Fruit fly (Drosophila melanogaster) whole organism, embryonic: ENCODE measurements around the gene CG17202.

Source experiments
- Adf1 ChIP-seq: fragments of 200-800 bp; sonication (Bioruptor generic); IDR thresholded peaks from 2 replicates; pipeline ENCODE4 v1.3.6; 2022; ENCODE audit warnings: missing biosample characterization, missing genetic modification characterization
- Bdp1 ChIP-seq: fragments of 200-800 bp; sonication (Bioruptor generic); optimal IDR thresholded peaks from 3 replicates; lab custom pipeline; 2016; ENCODE audit warnings: missing biosample characterization, missing genetic modification characterization
- Blimp-1 ChIP-seq: fragments of 200-800 bp; sonication (Bioruptor generic); optimal IDR thresholded peaks from 3 replicates; lab custom pipeline; 2018; ENCODE audit warnings: missing biosample characterization, missing genetic modification characterization, mild to moderate bottlenecking, moderate library complexity, missing genetic modification reagents
- BtbVII ChIP-seq: fragments of 200-800 bp; sonication (Bioruptor generic); optimal IDR thresholded peaks from 3 replicates; lab custom pipeline; 2017; ENCODE audit warnings: missing biosample characterization, mild to moderate bottlenecking, missing genetic modification characterization
- C15 ChIP-seq: fragments of 200-800 bp; sonication (Bioruptor generic); IDR thresholded peaks from 3 replicates; pipeline ENCODE4 v1.3.6; 2022; ENCODE audit warnings: missing biosample characterization, missing genetic modification characterization
- CG10274 ChIP-seq: fragments of 200-800 bp; sonication (Bioruptor generic); optimal IDR thresholded peaks from 3 replicates; lab custom pipeline; 2017; ENCODE audit warnings: missing biosample characterization, mild to moderate bottlenecking, missing genetic modification characterization
- CG11723 ChIP-seq: fragments of 200-800 bp; sonication (Bioruptor generic); optimal IDR thresholded peaks from 2 replicates; lab custom pipeline; 2017; ENCODE audit warnings: missing biosample characterization, mild to moderate bottlenecking, missing genetic modification characterization
- CG12769 ChIP-seq: fragments of 200-800 bp; sonication (Bioruptor generic); optimal IDR thresholded peaks from 2 replicates; lab custom pipeline; 2019; ENCODE audit warnings: missing biosample characterization, mild to moderate bottlenecking, missing genetic modification characterization, moderate library complexity
- CG1603 ChIP-seq: fragments of 200-800 bp; sonication (Bioruptor generic); optimal IDR thresholded peaks from 2 replicates; lab custom pipeline; 2019; ENCODE audit warnings: missing biosample characterization, mild to moderate bottlenecking, missing genetic modification characterization, moderate library complexity
- CG17385 ChIP-seq: fragments of 200-800 bp; sonication (Bioruptor generic); optimal IDR thresholded peaks from 3 replicates; lab custom pipeline; 2018; ENCODE audit warnings: missing biosample characterization, mild to moderate bottlenecking, missing genetic modification characterization
- CG18764 ChIP-seq: fragments of 200-800 bp; sonication (Bioruptor generic); optimal IDR thresholded peaks from 3 replicates; lab custom pipeline; 2016; ENCODE audit warnings: missing biosample characterization, missing genetic modification characterization
- CG2120 ChIP-seq: fragments of 200-800 bp; sonication (Bioruptor generic); optimal IDR thresholded peaks from 3 replicates; lab custom pipeline; 2016; ENCODE audit warnings: missing biosample characterization, missing genetic modification characterization
- CG2889 ChIP-seq: fragments of 200-800 bp; sonication (Bioruptor generic); IDR thresholded peaks from 3 replicates; pipeline ENCODE4 v1.3.6; 2022; ENCODE audit warnings: missing biosample characterization, missing genetic modification characterization
- CG31224 ChIP-seq: fragments of 200-800 bp; sonication (Bioruptor generic); IDR thresholded peaks from 2 replicates; pipeline ENCODE4 v1.3.6; 2022; ENCODE audit warnings: missing biosample characterization, missing genetic modification characterization
- CG31365 ChIP-seq: fragments of 200-800 bp; sonication (Bioruptor generic); optimal IDR thresholded peaks from 2 replicates; lab custom pipeline; 2018; ENCODE audit warnings: missing biosample characterization, mild to moderate bottlenecking, missing genetic modification characterization
- CG34376 ChIP-seq: fragments of 200-800 bp; sonication (Bioruptor generic); optimal IDR thresholded peaks from 2 replicates; lab custom pipeline; 2018; ENCODE audit warnings: missing biosample characterization, mild to moderate bottlenecking, missing genetic modification characterization
- CG4424 ChIP-seq: fragments of 200-800 bp; sonication (Bioruptor generic); optimal IDR thresholded peaks from 3 replicates; lab custom pipeline; 2016; ENCODE audit warnings: missing biosample characterization, missing genetic modification characterization
- CG6272 ChIP-seq: fragments of 200-800 bp; sonication (Bioruptor generic); IDR thresholded peaks from 2 replicates; pipeline ENCODE4 v1.3.6; 2022; ENCODE audit warnings: missing biosample characterization, missing genetic modification characterization
- CG6689 ChIP-seq: fragments of 200-800 bp; sonication (Bioruptor generic); IDR thresholded peaks from 2 replicates; pipeline ENCODE4 v1.3.6; 2022; ENCODE audit warnings: missing biosample characterization, missing genetic modification characterization
- CG7786 ChIP-seq: fragments of 200-800 bp; sonication (Bioruptor generic); optimal IDR thresholded peaks from 2 replicates; lab custom pipeline; 2016; ENCODE audit warnings: missing biosample characterization, missing genetic modification characterization
- CG7839 ChIP-seq: fragments of 200-800 bp; sonication (Bioruptor generic); optimal IDR thresholded peaks from 3 replicates; lab custom pipeline; 2018; ENCODE audit warnings: missing biosample characterization, mild to moderate bottlenecking, missing genetic modification characterization, moderate library complexity
- CG8290 ChIP-seq, 3 experiments: fragments of 200-800 bp; sonication (Bioruptor generic); optimal IDR thresholded peaks; 2 replicates each; lab custom pipeline; 2016 to 2019; ENCODE audit warnings: missing biosample characterization in 3 of 3, missing genetic modification characterization in 3 of 3, mild to moderate bottlenecking in 2 of 3, moderate library complexity in 1 of 3
- CG8359 ChIP-seq: fragments of 200-800 bp; sonication (Bioruptor generic); optimal IDR thresholded peaks from 2 replicates; lab custom pipeline; 2017; ENCODE audit warnings: missing biosample characterization, mild to moderate bottlenecking, missing genetic modification characterization, borderline replicate concordance
- CG8944 ChIP-seq: fragments of 200-800 bp; sonication (Bioruptor generic); optimal IDR thresholded peaks from 3 replicates; lab custom pipeline; 2016; ENCODE audit warnings: missing biosample characterization, missing genetic modification characterization
- CG9609 ChIP-seq: fragments of 200-800 bp; sonication (Bioruptor generic); optimal IDR thresholded peaks from 3 replicates; lab custom pipeline; 2016; ENCODE audit warnings: missing biosample characterization, missing genetic modification characterization
- Camta ChIP-seq: fragments of 200-800 bp; sonication (Bioruptor generic); optimal IDR thresholded peaks from 2 replicates; lab custom pipeline; 2016; ENCODE audit warnings: missing biosample characterization, missing genetic modification characterization
- Drgx ChIP-seq: fragments of 200-800 bp; sonication (Bioruptor generic); IDR thresholded peaks from 2 replicates; pipeline ENCODE4 v1.3.6; 2022; ENCODE audit warnings: missing biosample characterization, missing genetic modification characterization
- E2f1 ChIP-seq: fragments of 200-800 bp; sonication (Bioruptor generic); IDR thresholded peaks from 2 replicates; pipeline ENCODE4 v1.3.6; 2022; ENCODE audit warnings: missing biosample characterization, missing genetic modification characterization
- HLH54F ChIP-seq: fragments of 200-800 bp; sonication (Bioruptor generic); optimal IDR thresholded peaks from 3 replicates; lab custom pipeline; 2016; ENCODE audit warnings: missing biosample characterization, missing genetic modification characterization
- HmgD ChIP-seq: fragments of 200-800 bp; sonication (Bioruptor generic); optimal IDR thresholded peaks from 3 replicates; lab custom pipeline; 2016; ENCODE audit warnings: missing biosample characterization, missing genetic modification characterization
- Hr51 ChIP-seq, 2 experiments: fragments of 200-800 bp; sonication (Bioruptor generic); optimal IDR thresholded peaks; 2 replicates in 1 of 2; 3 replicates in 1 of 2; lab custom pipeline; 2016 to 2018; ENCODE audit warnings: missing biosample characterization in 2 of 2, missing genetic modification characterization in 2 of 2, mild to moderate bottlenecking in 1 of 2, moderate library complexity in 1 of 2
- Hr78 ChIP-seq, 2 experiments: fragments of 200-800 bp in 1 of 2; fragments of >200 bp in 1 of 2; sonication (Bioruptor generic) in 1 of 2; optimal IDR thresholded peaks; 2 replicates each; lab custom pipeline; 2017 to 2019; ENCODE audit warnings: missing biosample characterization in 2 of 2, missing genetic modification characterization in 2 of 2, mild to moderate bottlenecking in 1 of 2, moderate library complexity in 1 of 2
- Hsf ChIP-seq: fragments of 200-800 bp; sonication (Bioruptor generic); optimal IDR thresholded peaks from 3 replicates; lab custom pipeline; 2016; ENCODE audit warnings: missing biosample characterization, missing genetic modification characterization
- Kr ChIP-seq: fragments of 200-800 bp; sonication (Bioruptor generic); optimal IDR thresholded peaks from 2 replicates; lab custom pipeline; 2017; ENCODE audit warnings: missing biosample characterization, mild to moderate bottlenecking, missing genetic modification characterization
- Lpt ChIP-seq: fragments of >200 bp; optimal IDR thresholded peaks from 2 replicates; lab custom pipeline; 2018; ENCODE audit warnings: missing biosample characterization, missing genetic modification characterization
- Mad ChIP-seq: fragments of 200-800 bp; sonication (Bioruptor generic); optimal IDR thresholded peaks from 2 replicates; lab custom pipeline; 2016; ENCODE audit warnings: missing biosample characterization, missing genetic modification characterization
- Ptx1 ChIP-seq: fragments of 200-800 bp; sonication (Bioruptor generic); IDR thresholded peaks from 2 replicates; pipeline ENCODE4 v1.3.6; 2022; ENCODE audit warnings: missing biosample characterization, missing genetic modification characterization
- Rfx ChIP-seq: fragments of 200-800 bp; sonication (Bioruptor generic); IDR thresholded peaks from 2 replicates; pipeline ENCODE4 v1.3.6; 2022; ENCODE audit warnings: missing biosample characterization, missing genetic modification characterization
- Side ChIP-seq: fragments of 200-800 bp; sonication (Bioruptor generic); optimal IDR thresholded peaks from 2 replicates; lab custom pipeline; 2016; ENCODE audit warnings: missing biosample characterization, missing genetic modification characterization
- Ssrp ChIP-seq: fragments of 200-800 bp; sonication (Bioruptor generic); optimal IDR thresholded peaks from 2 replicates; lab custom pipeline; 2018; ENCODE audit warnings: missing biosample characterization, mild to moderate bottlenecking, missing genetic modification characterization, moderate library complexity
- bcd ChIP-seq: fragments of 200-800 bp; sonication (Bioruptor generic); optimal IDR thresholded peaks from 2 replicates; lab custom pipeline; 2017; ENCODE audit warnings: missing biosample characterization, mild to moderate bottlenecking, missing genetic modification characterization
- br ChIP-seq: fragments of >200 bp; optimal IDR thresholded peaks from 2 replicates; lab custom pipeline; 2017
- chm ChIP-seq: fragments of 200-800 bp; sonication (Bioruptor generic); IDR thresholded peaks from 2 replicates; pipeline ENCODE4 v1.3.6; 2022; ENCODE audit warnings: missing biosample characterization, missing genetic modification characterization
- crp ChIP-seq, 2 experiments: fragments of 200-800 bp; sonication (Bioruptor generic); optimal IDR thresholded peaks; 2 replicates in 1 of 2; 3 replicates in 1 of 2; lab custom pipeline; 2017; ENCODE audit warnings: missing biosample characterization in 2 of 2, missing genetic modification characterization in 2 of 2, mild to moderate bottlenecking in 1 of 2, moderate library complexity in 1 of 2
- dm ChIP-seq: fragments of 200-800 bp; sonication (Bioruptor generic); optimal IDR thresholded peaks from 3 replicates; lab custom pipeline; 2016; ENCODE audit warnings: missing biosample characterization, missing genetic modification characterization
- gem ChIP-seq: fragments of 200-800 bp; sonication (Bioruptor generic); optimal IDR thresholded peaks from 2 replicates; lab custom pipeline; 2019; ENCODE audit warnings: missing biosample characterization, mild to moderate bottlenecking, missing genetic modification characterization, moderate library complexity
- phol ChIP-seq: fragments of 200-800 bp; sonication (Bioruptor generic); optimal IDR thresholded peaks from 3 replicates; lab custom pipeline; 2018; ENCODE audit warnings: missing biosample characterization, mild to moderate bottlenecking, missing genetic modification characterization, moderate library complexity
- seq ChIP-seq: fragments of 200-800 bp; sonication (Bioruptor generic); IDR thresholded peaks from 2 replicates; pipeline ENCODE4 v1.3.6; 2022; ENCODE audit warnings: missing biosample characterization, missing genetic modification characterization
- sima ChIP-seq: fragments of 200-800 bp; sonication (Bioruptor generic); optimal IDR thresholded peaks from 2 replicates; lab custom pipeline; 2016; ENCODE audit warnings: missing biosample characterization, missing genetic modification characterization
- tap ChIP-seq: fragments of 200-800 bp; optimal IDR thresholded peaks from 3 replicates; lab custom pipeline; 2019; ENCODE audit warnings: missing biosample characterization, mild to moderate bottlenecking, missing genetic modification characterization, moderate library complexity
- wor ChIP-seq: fragments of 200-800 bp; sonication (Bioruptor generic); IDR thresholded peaks from 2 replicates; pipeline ENCODE4 v1.3.6; 2022; ENCODE audit warnings: missing biosample characterization, missing genetic modification characterization

The CG17202 gene

dm6 chr3R:12451376-12451775 is 28.8 kb downstream of the CG17202 start (continued):
- TF ChIP-seq CG31365 (tag; lab: Kevin White, UChicago) (no peak), seq (GFP tag; lab: Robert Waterston, UW) (no peak; the same call in 1 of the 2 replicates), Adf1 (GFP tag; lab: Robert Waterston, UW) (no peak), Drgx (GFP tag; lab: Robert Waterston, UW) (peak; percentile 13; the same call in 1 of the 2 replicates), CG1603 (peak; percentile 51), Ssrp (peak; percentile 4), gem (peak; percentile 69), Hr78 (GFP tag; optimal IDR thresholded peaks at IDR 0.05; lab: Kevin White, UChicago) (no peak), Hr51 (GFP tag; optimal IDR thresholded peaks at IDR 0.05; lab: Kevin White, UChicago) (peak in 1 of 2 experiments; percentile 77), Mad (GFP tag; lab: Kevin White, UChicago) (no peak), Ptx1 (GFP tag; lab: Robert Waterston, UW) (peak; percentile 56), CG8944 (GFP tag; lab: Kevin White, UChicago) (no peak), CG2889 (GFP tag; lab: Robert Waterston, UW) (no peak), CG7786 (GFP tag; lab: Kevin White, UChicago) (no peak), chm (GFP tag; lab: Robert Waterston, UW) (no peak), CG6272 (GFP tag; lab: Robert Waterston, UW) (no peak), CG17385 (GFP tag; lab: Kevin White, UChicago) (peak; percentile 35), br (no peak), Rfx (GFP tag; lab: Robert Waterston, UW) (peak; percentile 23; the same call in 1 of the 2 replicates), HLH54F (GFP tag; lab: Kevin White, UChicago) (no peak), wor (no peak), CG34376 (GFP tag; lab: Kevin White, UChicago) (no peak), Bdp1 (GFP tag; lab: Kevin White, UChicago) (no peak), CG8359 (GFP tag; lab: Kevin White, UChicago) (no peak), dm (GFP tag; lab: Kevin White, UChicago) (no peak), sima (no peak), CG31224 (GFP tag; lab: Robert Waterston, UW) (no peak), tap (tag; lab: Kevin White, UChicago) (peak; percentile 57), C15 (GFP tag; lab: Robert Waterston, UW) (no peak), Kr (GFP tag; lab: Kevin White, UChicago) (no peak), CG4424 (GFP tag; lab: Kevin White, UChicago) (peak; percentile 41), phol (tag; lab: Kevin White, UChicago) (peak; percentile 47), E2f1 (GFP tag; lab: Robert Waterston, UW) (no peak), crp (GFP tag; optimal IDR thresholded peaks at IDR 0.05; lab: Kevin White, UChicago) (no peak), CG7839 (peak; percentile 58), BtbVII (GFP tag; lab: Kevin White, UChicago) (peak; percentile 13), CG18764 (GFP tag; lab: Kevin White, UChicago) (no peak), CG2120 (GFP tag; lab: Kevin White, UChicago) (peak; percentile 22), CG11723 (GFP tag; lab: Kevin White, UChicago) (no peak), CG8290 (GFP tag; optimal IDR thresholded peaks at IDR 0.05; lab: Kevin White, UChicago) (no peak), CG8290 (tag; optimal IDR thresholded peaks at IDR 0.05; lab: Kevin White, UChicago) (peak in 1 of 2 experiments; percentile 65), Blimp-1 (GFP tag; lab: Kevin White, UChicago) (peak; percentile 38), Camta (no peak), bcd (no peak), Hsf (GFP tag; lab: Kevin White, UChicago) (peak; percentile 8), CG10274 (GFP tag; lab: Kevin White, UChicago) (no peak), CG9609 (GFP tag; lab: Kevin White, UChicago) (no peak), Side (GFP tag; lab: Kevin White, UChicago) (no peak), Lpt (GFP tag; lab: Kevin White, UChicago) (no peak), CG6689 (GFP tag; lab: Robert Waterston, UW) (0 out of 2 replicates have a peak, but pooled peaks have one; percentile 8), HmgD (GFP tag; lab: Kevin White, UChicago) (no peak), CG12769 (tag; lab: Kevin White, UChicago) (peak; percentile 43)
